Worm (Caenorhabditis elegans): Measurements from ENCODE around the gene F13B12.3.

Gene F13B12.3

ce11 chrIV:10438901-10439300 lies at the start of gene F13B12.3:
F13B12.3 (plus strand) TSS chrIV:10439123.
- TF ChIP-seq cog-1 (tag; optimal IDR thresholded peaks at IDR 0.05) (no peak), ref-1 (GFP tag; conservative IDR thresholded peaks at IDR 0.05) (0 out of 2 replicates have a peak, but pooled peaks have one; percentile 2)

ce11 chrIV:10391827-10392226 lies 47.1 kb upstream of the F13B12.3 start, which contains the start of gene spe-26:
spe-26 (minus strand) TSS chrIV:10391927.
- no peak for TF ChIP-seq T22C8.4 (GFP tag; IDR thresholded peaks at IDR 0.05)

- TF ChIP-seq ref-1 (GFP tag; conservative IDR thresholded peaks at IDR 0.05) (no peak), ztf-29 (GFP tag; IDR thresholded peaks at IDR 0.05) (no peak), tab-1 (GFP tag; IDR thresholded peaks at IDR 0.05) (no peak), cog-1 (tag; optimal IDR thresholded peaks at IDR 0.05) (no peak), flt-1 (GFP tag; IDR thresholded peaks at IDR 0.05) (no peak), klf-2 (GFP tag; conservative IDR thresholded peaks at IDR 0.05) (no peak), T22C8.4 (GFP tag; IDR thresholded peaks at IDR 0.05) (no peak), ztf-23 (GFP tag; IDR thresholded peaks at IDR 0.05) (no peak), med-1 (GFP tag; optimal IDR thresholded peaks at IDR 0.05; ENCODE audit: insufficient read depth) (no peak)
Observed at ce11 chrIV:10394858-10395257, 44.1 kb upstream of the F13B12.3 start, which contains the start of gene R10H10.4. R10H10.4 (minus strand) TSS chrIV:10394958.

ce11 chrIV:10396827-10397226 lies 42.1 kb upstream of the F13B12.3 start:
- TF ChIP-seq tab-1 (GFP tag; IDR thresholded peaks at IDR 0.05) (no peak), ref-1 (GFP tag; conservative IDR thresholded peaks at IDR 0.05) (no peak), klf-2 (GFP tag; conservative IDR thresholded peaks at IDR 0.05) (no peak), T22C8.4 (GFP tag; IDR thresholded peaks at IDR 0.05) (no peak), ztf-23 (GFP tag; IDR thresholded peaks at IDR 0.05) (no peak), flt-1 (GFP tag; IDR thresholded peaks at IDR 0.05) (no peak), med-1 (GFP tag; optimal IDR thresholded peaks at IDR 0.05; ENCODE audit: insufficient read depth) (no peak), cog-1 (tag; optimal IDR thresholded peaks at IDR 0.05) (no peak), ztf-29 (GFP tag; IDR thresholded peaks at IDR 0.05) (no peak)

- TF ChIP-seq ztf-29 (GFP tag; IDR thresholded peaks at IDR 0.05) (no peak), flt-1 (GFP tag; IDR thresholded peaks at IDR 0.05) (no peak), ref-1 (GFP tag; conservative IDR thresholded peaks at IDR 0.05) (no peak), klf-2 (GFP tag; conservative IDR thresholded peaks at IDR 0.05) (no peak), T22C8.4 (GFP tag; IDR thresholded peaks at IDR 0.05) (no peak), ztf-23 (GFP tag; IDR thresholded peaks at IDR 0.05) (no peak), tab-1 (GFP tag; IDR thresholded peaks at IDR 0.05) (no peak), med-1 (GFP tag; optimal IDR thresholded peaks at IDR 0.05; ENCODE audit: insufficient read depth) (no peak), cog-1 (tag; optimal IDR thresholded peaks at IDR 0.05) (no peak)
Observed at ce11 chrIV:10398244-10398643, 40.7 kb upstream of the F13B12.3 start.

ce11 chrIV:10403193-10404058 lies 35.5 kb upstream of the F13B12.3 start, which contains the start of gene gpa-7:
gpa-7 (plus strand) TSS chrIV:10404008.
- TF ChIP-seq med-1 (GFP tag; optimal IDR thresholded peaks at IDR 0.05; ENCODE audit: insufficient read depth), result no peak
- TF ChIP-seq cog-1 (tag; optimal IDR thresholded peaks at IDR 0.05), result peak; percentile 80
- no peak for TF ChIP-seq ref-1 (GFP tag; conservative IDR thresholded peaks at IDR 0.05)

- TF ChIP-seq klf-2 (GFP tag; conservative IDR thresholded peaks at IDR 0.05) (no peak), ztf-29 (GFP tag; IDR thresholded peaks at IDR 0.05) (no peak), tab-1 (GFP tag; IDR thresholded peaks at IDR 0.05) (no peak), cog-1 (tag; optimal IDR thresholded peaks at IDR 0.05) (no peak), ztf-23 (GFP tag; IDR thresholded peaks at IDR 0.05) (no peak), flt-1 (GFP tag; IDR thresholded peaks at IDR 0.05) (no peak), ref-1 (GFP tag; conservative IDR thresholded peaks at IDR 0.05) (no peak), med-1 (GFP tag; optimal IDR thresholded peaks at IDR 0.05; ENCODE audit: insufficient read depth) (no peak), T22C8.4 (GFP tag; IDR thresholded peaks at IDR 0.05) (no peak)
Observed at ce11 chrIV:10409377-10409776, 29.5 kb upstream of the F13B12.3 start, which contains the start of gene rfk-1. rfk-1 (minus strand) TSS chrIV:10409477.

ce11 chrIV:10413828-10414227 lies 25.1 kb upstream of the F13B12.3 start, which contains the start of gene R10H10.7:
R10H10.7 (minus strand) TSS chrIV:10413928.
- TF ChIP-seq tab-1 (GFP tag; IDR thresholded peaks at IDR 0.05), result no peak
- no peak for TF ChIP-seq klf-2 (GFP tag; conservative IDR thresholded peaks at IDR 0.05)
- TF ChIP-seq ref-1 (GFP tag; conservative IDR thresholded peaks at IDR 0.05), result no peak
- no peak for TF ChIP-seq med-1 (GFP tag; optimal IDR thresholded peaks at IDR 0.05; ENCODE audit: insufficient read depth)
- TF ChIP-seq flt-1 (GFP tag; IDR thresholded peaks at IDR 0.05), result no peak
- no peak for TF ChIP-seq ztf-23 (GFP tag; IDR thresholded peaks at IDR 0.05)
- TF ChIP-seq T22C8.4 (GFP tag; IDR thresholded peaks at IDR 0.05), result no peak
- TF ChIP-seq cog-1 (tag; optimal IDR thresholded peaks at IDR 0.05), result no peak
- no peak for TF ChIP-seq ztf-29 (GFP tag; IDR thresholded peaks at IDR 0.05)

- TF ChIP-seq flt-1 (GFP tag; IDR thresholded peaks at IDR 0.05) (no peak), cog-1 (tag; optimal IDR thresholded peaks at IDR 0.05) (no peak), ref-1 (GFP tag; conservative IDR thresholded peaks at IDR 0.05) (no peak), ztf-29 (GFP tag; IDR thresholded peaks at IDR 0.05) (no peak), ztf-23 (GFP tag; IDR thresholded peaks at IDR 0.05) (no peak), tab-1 (GFP tag; IDR thresholded peaks at IDR 0.05) (no peak), klf-2 (GFP tag; conservative IDR thresholded peaks at IDR 0.05) (no peak), T22C8.4 (GFP tag; IDR thresholded peaks at IDR 0.05) (no peak), med-1 (GFP tag; optimal IDR thresholded peaks at IDR 0.05; ENCODE audit: insufficient read depth) (no peak)
Observed at ce11 chrIV:10417781-10418180, 21.1 kb upstream of the F13B12.3 start, which contains the start of gene F13B12.6. F13B12.6 (minus strand) TSS chrIV:10417881.

ce11 chrIV:10419896-10420295 lies 19.0 kb upstream of the F13B12.3 start:
- TF ChIP-seq klf-2 (GFP tag; conservative IDR thresholded peaks at IDR 0.05), result no peak
- no peak for TF ChIP-seq T22C8.4 (GFP tag; IDR thresholded peaks at IDR 0.05)
- TF ChIP-seq ref-1 (GFP tag; conservative IDR thresholded peaks at IDR 0.05), result no peak
- TF ChIP-seq med-1 (GFP tag; optimal IDR thresholded peaks at IDR 0.05; ENCODE audit: insufficient read depth), result no peak
- no peak for TF ChIP-seq tab-1 (GFP tag; IDR thresholded peaks at IDR 0.05)
- TF ChIP-seq ztf-23 (GFP tag; IDR thresholded peaks at IDR 0.05), result no peak
- no peak for TF ChIP-seq cog-1 (tag; optimal IDR thresholded peaks at IDR 0.05)
- no peak for TF ChIP-seq ztf-29 (GFP tag; IDR thresholded peaks at IDR 0.05)
- no peak for TF ChIP-seq flt-1 (GFP tag; IDR thresholded peaks at IDR 0.05)
